Worm (Caenorhabditis elegans): ENCODE data around the gene C16D9.4.
A peak's percentile ranks its signal among the peaks of the same experiment; 100 is the strongest.

The C16D9.4 gene

DNA sequence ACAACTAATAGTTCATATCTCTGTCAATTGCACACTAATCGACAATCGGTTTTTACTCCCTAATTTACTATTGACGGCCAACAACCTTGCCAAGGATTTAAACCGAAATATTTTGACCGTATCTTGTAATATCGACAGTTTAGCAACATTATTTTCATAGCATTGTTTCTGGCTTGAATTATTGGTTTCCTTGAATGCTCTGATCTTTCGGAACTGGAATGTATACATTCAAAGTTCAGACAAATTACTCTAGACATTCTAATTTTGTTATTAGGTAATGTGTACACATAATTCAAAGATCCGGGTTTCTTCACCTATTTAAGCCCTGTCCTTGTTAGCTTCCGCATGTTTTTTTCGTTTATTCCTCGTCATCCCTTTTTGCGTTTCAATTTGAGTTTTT, 21.2 kb upstream of the C16D9.4 start, which contains the start of gene C16D9.9:
C16D9.9 (plus strand) TSS at position 301 of the 400 bp plus-strand sequence.
- no peak for TF ChIP-seq ceh-48 (tag; optimal IDR thresholded peaks at IDR 0.05)
- TF ChIP-seq pros-1 (tag; optimal IDR thresholded peaks at IDR 0.05), result no peak
- TF ChIP-seq pag-3 (tag; optimal IDR thresholded peaks at IDR 0.05; ENCODE audit: borderline replicate concordance), result no peak
- TF ChIP-seq fkh-10 (GFP tag; optimal IDR thresholded peaks at IDR 0.05), result no peak
- TF ChIP-seq sox-2 (GFP tag; IDR thresholded peaks at IDR 0.05), result no peak
- no peak for TF ChIP-seq unc-86 (tag; optimal IDR thresholded peaks at IDR 0.05)

DNA sequence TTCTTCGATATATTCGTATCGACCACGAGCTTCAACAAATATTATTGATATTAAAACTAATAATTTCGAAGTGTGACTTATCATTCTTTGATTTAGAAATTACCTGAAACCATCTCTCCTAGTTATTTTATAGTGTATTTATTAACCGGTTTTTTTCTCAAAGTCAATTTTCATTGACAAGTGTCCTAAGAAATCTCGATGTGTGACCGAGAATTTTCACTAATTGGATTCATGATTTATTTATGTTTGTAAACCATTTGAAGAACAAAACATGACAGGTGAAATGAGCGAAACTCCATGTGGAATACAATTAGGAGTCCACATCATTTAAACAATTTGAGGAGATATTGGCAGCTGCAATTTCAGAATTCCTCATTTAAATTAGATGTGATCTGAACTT, 20.8 kb upstream of the C16D9.4 start, which contains the start of gene C16D9.8:
C16D9.8 (minus strand) TSS at position 101 of the 400 bp plus-strand sequence.
- TF ChIP-seq elt-4 (tag; optimal IDR thresholded peaks at IDR 0.05) (no peak), ceh-48 (tag; optimal IDR thresholded peaks at IDR 0.05) (no peak), nhr-232 (tag; optimal IDR thresholded peaks at IDR 0.05) (no peak), pax-1 (tag; optimal IDR thresholded peaks at IDR 0.05) (no peak), sox-4 (tag; optimal IDR thresholded peaks at IDR 0.05) (no peak), pat-9 (tag; optimal IDR thresholded peaks at IDR 0.05) (no peak), syd-9 (tag; optimal IDR thresholded peaks at IDR 0.05) (no peak), sdc-2 (tag; optimal IDR thresholded peaks at IDR 0.05) (no peak), ttx-3 (tag; optimal IDR thresholded peaks at IDR 0.05) (no peak), dve-1 (tag; optimal IDR thresholded peaks at IDR 0.05) (no peak), hlh-6 (tag; optimal IDR thresholded peaks at IDR 0.05) (no peak), F13H6.1 (tag; optimal IDR thresholded peaks at IDR 0.05) (no peak), C38D4.7 (GFP tag; optimal IDR thresholded peaks at IDR 0.05) (no peak), K02D7.2 (tag; optimal IDR thresholded peaks at IDR 0.05) (no peak), ceh-2 (tag; optimal IDR thresholded peaks at IDR 0.05) (no peak), che-1 (tag; optimal IDR thresholded peaks at IDR 0.05) (no peak)

DNA sequence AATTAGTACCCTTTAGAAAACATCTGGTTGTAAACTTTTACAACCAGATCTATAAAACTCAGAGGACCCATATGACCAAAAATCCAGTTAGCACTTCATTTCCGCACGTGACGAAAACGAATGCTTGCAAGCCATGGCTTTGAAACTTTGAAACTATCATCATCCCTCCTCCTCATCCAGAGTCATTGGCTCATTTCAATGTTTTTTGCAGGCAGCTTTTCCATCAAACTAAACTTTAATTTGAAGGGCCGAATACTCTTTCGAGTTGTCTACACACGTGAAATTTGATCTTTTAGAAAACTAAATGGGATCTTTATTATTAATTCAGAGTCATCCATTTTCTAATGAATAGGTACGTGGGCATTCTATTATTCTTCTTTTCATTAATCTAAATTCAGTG, 19.5 kb upstream of the C16D9.4 start:
- TF ChIP-seq unc-3 (GFP tag; conservative IDR thresholded peaks at IDR 0.05) (no peak), unc-3 (tag; optimal IDR thresholded peaks at IDR 0.05) (no peak), ceh-31 (tag; optimal IDR thresholded peaks at IDR 0.05) (no peak), hlh-30 (tag; optimal IDR thresholded peaks at IDR 0.05; ENCODE audit: insufficient read depth) (no peak), ceh-18 (tag; optimal IDR thresholded peaks at IDR 0.05) (no peak)

ce11 chrV:8259016-8259415, 16.3 kb upstream of the C16D9.4 start, which contains the start of gene C16D9.1:
Gene C16D9.1 (plus strand): TSS chrV:8259316.
- no peak for TF ChIP-seq mec-3 (tag; optimal IDR thresholded peaks at IDR 0.05; ENCODE audit: borderline replicate concordance)
- TF ChIP-seq ceh-31 (tag; optimal IDR thresholded peaks at IDR 0.05), result no peak
- no peak for TF ChIP-seq odd-2 (tag; optimal IDR thresholded peaks at IDR 0.05)

DNA sequence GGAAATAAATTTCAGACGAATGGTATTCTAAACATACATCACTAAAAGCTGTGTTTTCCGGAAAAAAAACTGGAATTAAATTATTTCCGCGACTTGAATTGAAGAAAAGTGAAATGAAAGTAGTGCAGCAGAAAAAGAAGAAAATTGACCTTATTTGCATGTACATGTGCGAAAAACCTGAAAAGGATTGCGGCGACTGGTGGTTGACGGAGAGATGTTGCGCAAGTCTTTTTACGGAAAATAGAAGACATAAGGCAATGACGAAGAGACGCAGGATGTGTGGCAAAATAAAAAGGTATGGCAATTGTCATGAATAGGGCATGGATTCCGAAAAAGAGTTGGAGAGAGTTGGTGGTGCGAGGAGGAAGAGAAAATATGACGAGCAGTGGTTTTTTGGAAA, 12.3 kb upstream of the C16D9.4 start:
- TF ChIP-seq pag-3 (tag; optimal IDR thresholded peaks at IDR 0.05; ENCODE audit: borderline replicate concordance) (no peak), unc-42 (tag; optimal IDR thresholded peaks at IDR 0.05) (peak; percentile 30)

DNA sequence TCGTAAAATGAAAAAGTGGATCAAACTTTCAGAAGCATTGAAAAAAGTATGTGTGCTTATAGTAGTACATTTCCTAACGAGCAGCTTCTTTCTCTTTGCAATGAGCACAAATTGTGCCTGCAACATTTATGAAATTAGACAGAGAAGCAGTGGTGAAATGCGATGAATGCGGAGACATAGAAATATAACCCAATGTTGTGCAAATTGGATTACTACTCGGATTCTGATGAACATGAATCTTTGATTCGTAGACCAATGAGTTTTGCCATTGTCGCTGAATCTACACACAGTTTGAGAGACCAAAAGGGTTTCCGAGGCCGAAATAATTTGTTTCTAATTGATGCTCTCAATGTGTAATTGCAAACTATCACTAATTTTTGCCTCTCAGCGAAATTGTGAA, 11.2 kb upstream of the C16D9.4 start:
- TF ChIP-seq che-1 (tag; optimal IDR thresholded peaks at IDR 0.05), result no peak
- TF ChIP-seq unc-42 (tag; optimal IDR thresholded peaks at IDR 0.05), result peak; percentile 97

ce11 chrV:8252532-8252931, 9.8 kb upstream of the C16D9.4 start:
- TF ChIP-seq unc-55 (GFP tag; optimal IDR thresholded peaks at IDR 0.05) (peak; percentile 43), hlh-8 (tag; optimal IDR thresholded peaks at IDR 0.05) (no peak)

Measured in whole organism, late embryonic.